Fruit fly (Drosophila melanogaster) whole organism, embryonic: Measurements from ENCODE around the gene Psn.

Source experiments
- BtbVII ChIP-seq: fragments of 200-800 bp; sonication (Bioruptor generic); optimal IDR thresholded peaks from 3 replicates; lab custom pipeline; 2017; ENCODE audit warnings: missing biosample characterization, mild to moderate bottlenecking, missing genetic modification characterization
- CG13287 ChIP-seq: fragments of 200-800 bp; sonication (Bioruptor generic); IDR thresholded peaks from 2 replicates; pipeline ENCODE4 v1.3.6; 2022; ENCODE audit warnings: missing biosample characterization, missing genetic modification characterization; ENCODE audit not compliant: partially characterized antibody
- CG14860 ChIP-seq: fragments of 200-800 bp; sonication (Bioruptor generic); IDR thresholded peaks from 3 replicates; pipeline ENCODE4 v1.3.6; 2022; ENCODE audit warnings: missing biosample characterization, missing genetic modification characterization; ENCODE audit not compliant: partially characterized antibody
- CG16813 ChIP-seq: fragments of 200-800 bp; sonication (Bioruptor generic); IDR thresholded peaks from 3 replicates; pipeline ENCODE4 v1.3.6; 2022; ENCODE audit warnings: missing biosample characterization, missing genetic modification characterization; ENCODE audit not compliant: partially characterized antibody
- CG17359 ChIP-seq: fragments of 200-800 bp; sonication (Bioruptor generic); optimal IDR thresholded peaks from 3 replicates; lab custom pipeline; 2018; ENCODE audit warnings: missing biosample characterization, mild to moderate bottlenecking, missing genetic modification characterization, moderate library complexity
- CG2712 ChIP-seq: fragments of 200-800 bp; optimal IDR thresholded peaks from 3 replicates; lab custom pipeline; 2019; ENCODE audit warnings: missing biosample characterization, mild to moderate bottlenecking, missing genetic modification characterization, moderate library complexity
- CG2889 ChIP-seq: fragments of 200-800 bp; sonication (Bioruptor generic); IDR thresholded peaks from 3 replicates; pipeline ENCODE4 v1.3.6; 2022; ENCODE audit warnings: missing biosample characterization, missing genetic modification characterization
- CG31224 ChIP-seq: fragments of 200-800 bp; sonication (Bioruptor generic); IDR thresholded peaks from 2 replicates; pipeline ENCODE4 v1.3.6; 2022; ENCODE audit warnings: missing biosample characterization, missing genetic modification characterization
- CG32532 ChIP-seq: fragments of 200-800 bp; sonication (Bioruptor generic); IDR thresholded peaks from 2 replicates; pipeline ENCODE4 v1.3.6; 2022; ENCODE audit warnings: missing biosample characterization, missing genetic modification characterization
- CG34376 ChIP-seq: fragments of 200-800 bp; sonication (Bioruptor generic); optimal IDR thresholded peaks from 2 replicates; lab custom pipeline; 2018; ENCODE audit warnings: missing biosample characterization, mild to moderate bottlenecking, missing genetic modification characterization
- CG3838 ChIP-seq: fragments of 200-800 bp; sonication (Bioruptor generic); optimal IDR thresholded peaks from 3 replicates; lab custom pipeline; 2016; ENCODE audit warnings: missing biosample characterization, missing genetic modification characterization
- CG7839 ChIP-seq: fragments of 200-800 bp; sonication (Bioruptor generic); optimal IDR thresholded peaks from 3 replicates; lab custom pipeline; 2018; ENCODE audit warnings: missing biosample characterization, mild to moderate bottlenecking, missing genetic modification characterization, moderate library complexity
- CG8290 ChIP-seq, 3 experiments: fragments of 200-800 bp; sonication (Bioruptor generic); optimal IDR thresholded peaks; 2 replicates each; lab custom pipeline; 2016 to 2019; ENCODE audit warnings: missing biosample characterization in 3 of 3, missing genetic modification characterization in 3 of 3, mild to moderate bottlenecking in 2 of 3, moderate library complexity in 1 of 3
- CG8388 ChIP-seq: fragments of 200-800 bp; sonication (Bioruptor generic); optimal IDR thresholded peaks from 2 replicates; lab custom pipeline; 2019; ENCODE audit warnings: missing biosample characterization, mild to moderate bottlenecking, missing genetic modification characterization, moderate library complexity
- CG9609 ChIP-seq: fragments of 200-800 bp; sonication (Bioruptor generic); optimal IDR thresholded peaks from 3 replicates; lab custom pipeline; 2016; ENCODE audit warnings: missing biosample characterization, missing genetic modification characterization
- CG9876 ChIP-seq: fragments of 200-800 bp; sonication (Bioruptor generic); optimal IDR thresholded peaks from 2 replicates; lab custom pipeline; 2016; ENCODE audit warnings: missing biosample characterization, missing genetic modification characterization
- CTCF ChIP-seq: fragments of 200-800 bp; sonication (Bioruptor generic); optimal IDR thresholded peaks from 2 replicates; lab custom pipeline; 2017; ENCODE audit warnings: missing biosample characterization, mild to moderate bottlenecking, missing genetic modification characterization, moderate library complexity
- D19A ChIP-seq: fragments of 200-800 bp; optimal IDR thresholded peaks from 3 replicates; lab custom pipeline; 2019; ENCODE audit warnings: missing biosample characterization, mild to moderate bottlenecking, missing genetic modification characterization, moderate library complexity
- Deaf1 ChIP-seq: fragments of 200-800 bp; optimal IDR thresholded peaks from 3 replicates; lab custom pipeline; 2019; ENCODE audit warnings: missing biosample characterization, mild to moderate bottlenecking, missing genetic modification characterization, moderate library complexity
- Ets65A ChIP-seq: fragments of 200-800 bp; sonication (Bioruptor generic); peaks from one replicate; lab custom pipeline; 2016; ENCODE audit warnings: missing biosample characterization, missing genetic modification characterization
- Hmr ChIP-seq: fragments of 200-800 bp; sonication (Bioruptor generic); optimal IDR thresholded peaks from 3 replicates; lab custom pipeline; 2017; ENCODE audit warnings: mild to moderate bottlenecking, missing biosample characterization, missing genetic modification reagents, missing genetic modification characterization
- Hr3 ChIP-seq: fragments of 200-800 bp; sonication (Bioruptor generic); optimal IDR thresholded peaks from 3 replicates; lab custom pipeline; 2016; ENCODE audit warnings: missing biosample characterization, missing genetic modification characterization
- Kr ChIP-seq: fragments of 200-800 bp; sonication (Bioruptor generic); optimal IDR thresholded peaks from 2 replicates; lab custom pipeline; 2017; ENCODE audit warnings: missing biosample characterization, mild to moderate bottlenecking, missing genetic modification characterization
- Lhr ChIP-seq: fragments of 200-800 bp; sonication (Bioruptor generic); optimal IDR thresholded peaks from 3 replicates; lab custom pipeline; 2017; ENCODE audit warnings: mild to moderate bottlenecking, missing biosample characterization, missing genetic modification reagents, missing genetic modification characterization
- MBD-R2 ChIP-seq: fragments of 200-800 bp; sonication (Bioruptor generic); IDR thresholded peaks from 2 replicates; pipeline ENCODE4 v1.3.6; 2022; ENCODE audit warnings: missing biosample characterization, missing genetic modification characterization
- Oli ChIP-seq: fragments of 200-800 bp; sonication (Bioruptor generic); optimal IDR thresholded peaks from 2 replicates; lab custom pipeline; 2018; ENCODE audit warnings: missing biosample characterization, mild to moderate bottlenecking, missing genetic modification characterization, moderate library complexity
- Trl ChIP-seq, 3 experiments: fragments of >200 bp in 2 of 3; fragments of 200-800 bp in 1 of 3; sonication (Bioruptor generic) in 1 of 3; optimal IDR thresholded peaks; 2 replicates in 1 of 3; 3 replicates in 2 of 3; lab custom pipeline; 2016 to 2017; ENCODE audit warnings: missing biosample characterization in 1 of 3, missing genetic modification characterization in 1 of 3
- Xbp1 ChIP-seq: fragments of 200-800 bp; sonication (Bioruptor generic); optimal IDR thresholded peaks from 3 replicates; lab custom pipeline; 2016; ENCODE audit warnings: missing biosample characterization, mild to moderate bottlenecking, missing genetic modification characterization
- ato ChIP-seq: fragments of 200-800 bp; sonication (Bioruptor generic); IDR thresholded peaks from 2 replicates; pipeline ENCODE4 v1.3.6; 2022; ENCODE audit warnings: missing biosample characterization, missing genetic modification characterization; ENCODE audit not compliant: partially characterized antibody
- cas ChIP-seq: fragments of 200-800 bp; sonication (Bioruptor generic); IDR thresholded peaks from 2 replicates; pipeline ENCODE4 v1.3.6; 2022; ENCODE audit warnings: missing biosample characterization, missing genetic modification characterization
- cwo ChIP-seq: fragments of 200-800 bp; sonication (Bioruptor generic); optimal IDR thresholded peaks from 3 replicates; lab custom pipeline; 2017; ENCODE audit warnings: missing biosample characterization, missing genetic modification characterization, mild to moderate bottlenecking, moderate library complexity, missing genetic modification reagents
- exex ChIP-seq: fragments of 200-800 bp; sonication (Bioruptor generic); optimal IDR thresholded peaks from 4 replicates; lab custom pipeline; 2018; ENCODE audit warnings: missing biosample characterization, mild to moderate bottlenecking, missing genetic modification characterization, moderate library complexity
- fd64A ChIP-seq: fragments of 200-800 bp; sonication (Bioruptor generic); optimal IDR thresholded peaks from 3 replicates; lab custom pipeline; 2018; ENCODE audit warnings: missing biosample characterization, mild to moderate bottlenecking, missing genetic modification characterization
- grn ChIP-seq: fragments of 200-800 bp; sonication (Bioruptor generic); optimal IDR thresholded peaks from 3 replicates; lab custom pipeline; 2017; ENCODE audit warnings: missing biosample characterization, missing genetic modification characterization
- hbn ChIP-seq: fragments of 200-800 bp; sonication (Bioruptor generic); IDR thresholded peaks from 2 replicates; pipeline ENCODE4 v1.3.6; 2022; ENCODE audit warnings: missing biosample characterization, missing genetic modification characterization; ENCODE audit not compliant: partially characterized antibody
- her ChIP-seq: fragments of 200-800 bp; sonication (Bioruptor generic); optimal IDR thresholded peaks from 2 replicates; lab custom pipeline; 2016; ENCODE audit warnings: missing biosample characterization, missing genetic modification characterization
- nmo ChIP-seq: fragments of 200-800 bp; sonication (Bioruptor generic); optimal IDR thresholded peaks from 2 replicates; lab custom pipeline; 2018; ENCODE audit warnings: missing biosample characterization, mild to moderate bottlenecking, missing genetic modification characterization, moderate library complexity
- p53 ChIP-seq: fragments of 200-800 bp; sonication (Bioruptor generic); optimal IDR thresholded peaks from 2 replicates; lab custom pipeline; 2016; ENCODE audit warnings: missing biosample characterization, missing genetic modification characterization
- pros ChIP-seq: fragments of 200-800 bp; sonication (Bioruptor generic); optimal IDR thresholded peaks from 3 replicates; lab custom pipeline; 2019; ENCODE audit warnings: missing biosample characterization, mild to moderate bottlenecking, missing genetic modification characterization, moderate library complexity
- psq ChIP-seq: fragments of 200-800 bp; sonication (Bioruptor generic); optimal IDR thresholded peaks from 2 replicates; lab custom pipeline; 2017; ENCODE audit warnings: missing biosample characterization, missing genetic modification characterization
- sens-2 ChIP-seq: fragments of 200-800 bp; sonication (Bioruptor generic); IDR thresholded peaks from 2 replicates; pipeline ENCODE4 v1.3.6; 2022; ENCODE audit warnings: missing biosample characterization, missing genetic modification characterization
- sima ChIP-seq: fragments of 200-800 bp; sonication (Bioruptor generic); optimal IDR thresholded peaks from 2 replicates; lab custom pipeline; 2016; ENCODE audit warnings: missing biosample characterization, missing genetic modification characterization
- sug ChIP-seq: fragments of 200-800 bp; optimal IDR thresholded peaks from 2 replicates; lab custom pipeline; 2019; ENCODE audit warnings: missing biosample characterization, mild to moderate bottlenecking, missing genetic modification characterization, moderate library complexity
- trem ChIP-seq: fragments of 200-800 bp; optimal IDR thresholded peaks from 3 replicates; lab custom pipeline; 2019; ENCODE audit warnings: missing biosample characterization, mild to moderate bottlenecking, missing genetic modification characterization, moderate library complexity
- yki ChIP-seq: fragments of >200 bp; optimal IDR thresholded peaks from 3 replicates; lab custom pipeline; 2018
- zf30C ChIP-seq: fragments of 200-800 bp; sonication (Bioruptor generic); optimal IDR thresholded peaks from 3 replicates; lab custom pipeline; 2018; ENCODE audit warnings: missing biosample characterization, mild to moderate bottlenecking, missing genetic modification characterization

The Psn gene

DNA sequence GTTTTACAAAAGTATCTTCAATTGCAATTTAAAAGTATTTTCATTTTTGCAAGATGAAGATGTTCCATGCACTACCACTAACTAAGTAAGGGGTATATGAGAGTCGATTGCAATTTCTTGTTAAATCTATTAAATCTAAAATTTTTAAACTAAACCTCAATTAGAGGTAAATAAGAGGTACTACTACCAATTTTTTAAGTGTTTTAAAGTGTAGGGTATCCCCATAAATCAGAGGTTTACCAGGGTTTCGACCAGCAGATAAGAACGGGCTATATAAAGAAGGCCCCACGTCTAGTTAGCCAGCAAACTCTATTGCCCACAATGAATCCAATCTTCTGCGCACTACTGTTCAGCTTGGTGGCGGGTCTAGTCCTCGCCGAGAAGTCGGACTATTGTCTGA lies 28.1 kb downstream of the Psn start, which contains the start of gene mag:
Gene mag, plus strand, starts transcription at position 301 of the 400 bp plus-strand sequence.
- no peak for TF ChIP-seq CG31224 (GFP tag; lab: Robert Waterston, UW)
- no peak for TF ChIP-seq CG9609 (GFP tag; lab: Kevin White, UChicago)
- no peak for TF ChIP-seq nmo
- no peak for TF ChIP-seq sug (tag; lab: Kevin White, UChicago)
- no peak for TF ChIP-seq Hmr (GFP tag; lab: Kevin White, UChicago)
- TF ChIP-seq her (GFP tag; lab: Kevin White, UChicago): no peak
- TF ChIP-seq Hr3 (GFP tag; lab: Kevin White, UChicago): no peak
- TF ChIP-seq CG9876 (GFP tag; lab: Kevin White, UChicago): no peak
- TF ChIP-seq hbn: no peak
- TF ChIP-seq CG16813 (GFP tag; lab: Robert Waterston, UW): no peak
- TF ChIP-seq trem (tag; lab: Kevin White, UChicago): no peak
- TF ChIP-seq Xbp1 (GFP tag; lab: Kevin White, UChicago): no peak
- TF ChIP-seq cas (GFP tag; lab: Robert Waterston, UW): no peak

DNA sequence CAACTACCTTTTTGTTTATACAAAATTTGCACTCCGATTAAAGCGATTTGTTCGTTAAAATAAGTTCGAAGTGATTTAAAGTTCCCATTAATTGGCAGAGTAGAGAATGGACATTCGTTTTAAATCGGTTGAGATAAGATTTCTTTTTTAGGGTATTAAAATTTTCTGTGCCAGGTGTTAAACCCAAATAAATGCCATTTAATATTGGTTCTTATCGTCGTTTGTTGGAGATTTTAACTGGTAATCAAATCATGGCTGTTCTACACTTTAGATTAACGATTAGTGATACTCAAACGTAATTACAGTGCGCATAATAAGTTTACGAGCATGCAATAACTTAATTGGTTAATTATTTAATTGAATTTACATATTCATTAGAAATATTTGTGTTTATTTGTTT lies 30.1 kb downstream of the Psn start:
- TF ChIP-seq p53 (GFP tag; lab: Kevin White, UChicago) (no peak), grn (GFP tag; lab: Kevin White, UChicago) (peak; percentile 49), sima (GFP tag; lab: Kevin White, UChicago) (no peak), CG3838 (GFP tag; lab: Kevin White, UChicago) (no peak), D19A (tag; lab: Kevin White, UChicago) (peak; percentile 37), pros (GFP tag; lab: Kevin White, UChicago) (no peak), CG34376 (GFP tag; lab: Kevin White, UChicago) (peak; percentile 25), exex (tag; lab: Kevin White, UChicago) (peak; percentile 99), sug (tag; lab: Kevin White, UChicago) (peak; percentile 45), CG8388 (peak; percentile 16), sens-2 (0 out of 2 replicates have a peak, but pooled peaks have one; percentile 20)

DNA sequence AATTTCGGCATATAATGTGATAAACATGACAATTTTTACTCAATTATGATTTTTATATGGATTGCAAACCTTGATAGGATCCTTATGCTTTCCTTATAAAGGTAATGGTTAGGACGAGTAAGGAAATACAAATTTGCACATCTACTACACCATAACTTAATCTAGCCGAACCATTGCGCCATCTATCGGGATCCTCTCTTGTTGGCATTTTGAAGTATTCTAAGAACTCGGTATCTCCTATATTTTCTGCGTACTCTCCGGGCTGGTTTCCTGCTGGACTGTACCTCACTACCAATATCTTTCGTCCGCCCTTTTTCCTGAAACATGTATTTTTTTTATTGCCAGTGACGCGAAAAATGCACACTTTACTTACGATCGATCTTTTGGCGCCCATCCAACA lies 32.4 kb downstream of the Psn start, which contains the start of gene atk:
Gene atk, minus strand, starts transcription at position 186 of the 400 bp plus-strand sequence.
- TF ChIP-seq fd64A (GFP tag; lab: Kevin White, UChicago): no peak
- no peak for TF ChIP-seq CG2712 (tag; lab: Kevin White, UChicago)
- peak; percentile 65 for TF ChIP-seq CTCF (GFP tag; lab: Kevin White, UChicago)
- no peak for TF ChIP-seq Xbp1 (GFP tag; lab: Kevin White, UChicago)
- 0 out of 2 replicates have a peak, but pooled peaks have one; percentile 1 for TF ChIP-seq CG32532 (GFP tag; lab: Robert Waterston, UW)

DNA sequence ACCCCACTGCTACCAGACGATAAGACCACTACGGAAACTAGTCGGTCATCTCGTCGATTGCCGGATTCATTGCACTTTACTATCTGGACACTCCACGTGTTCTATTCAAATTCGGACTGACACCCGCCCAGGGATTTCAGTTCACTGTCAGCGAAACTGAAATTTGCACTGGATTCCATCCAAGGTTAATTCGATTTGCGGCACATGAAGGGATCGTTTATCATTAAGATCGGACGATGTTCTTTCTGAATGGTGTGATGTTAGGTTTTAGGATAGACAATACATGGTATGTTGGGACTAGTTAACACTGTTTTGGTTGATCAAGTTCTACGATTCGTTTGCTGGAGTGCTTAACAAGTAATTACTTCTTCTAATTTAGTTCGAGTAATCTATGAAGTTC lies 33.7 kb downstream of the Psn start, which contains the start of gene CG42764:
Gene CG42764, minus strand, starts transcription at position 101 of the 400 bp plus-strand sequence.
- TF ChIP-seq Deaf1 (tag; lab: Kevin White, UChicago): no peak
- TF ChIP-seq Trl (optimal IDR thresholded peaks at IDR 0.05; lab: Kevin White, UChicago): no peak
- no peak for TF ChIP-seq Trl (GFP tag; optimal IDR thresholded peaks at IDR 0.05; lab: Kevin White, UChicago)
- TF ChIP-seq Oli (tag; lab: Kevin White, UChicago): no peak
- no peak for TF ChIP-seq CG8290 (GFP tag; optimal IDR thresholded peaks at IDR 0.05; lab: Kevin White, UChicago)
- TF ChIP-seq CG8290 (tag; optimal IDR thresholded peaks at IDR 0.05; lab: Kevin White, UChicago): no peak
- TF ChIP-seq CG7839 (tag; lab: Kevin White, UChicago): no peak
- no peak for TF ChIP-seq cwo (GFP tag; lab: Kevin White, UChicago)
- TF ChIP-seq CG14860: no peak
- TF ChIP-seq Lhr: no peak
- no peak for TF ChIP-seq CG17359 (tag; lab: Kevin White, UChicago)
- no peak for TF ChIP-seq psq (GFP tag; lab: Kevin White, UChicago)
- no peak for TF ChIP-seq CTCF (GFP tag; lab: Kevin White, UChicago)
- no peak for TF ChIP-seq MBD-R2
- no peak for TF ChIP-seq BtbVII (GFP tag; lab: Kevin White, UChicago)
- no peak for TF ChIP-seq Ets65A (GFP tag; lab: Kevin White, UChicago)
- no peak for TF ChIP-seq zf30C (GFP tag; lab: Kevin White, UChicago)
- TF ChIP-seq yki (lab: Kevin White, UChicago): no peak
- TF ChIP-seq ato: no peak
- no peak for TF ChIP-seq CG13287 (GFP tag; lab: Robert Waterston, UW)
- no peak for TF ChIP-seq Kr (GFP tag; lab: Kevin White, UChicago)
- no peak for TF ChIP-seq CG2889 (GFP tag; lab: Robert Waterston, UW)
